Worm (Caenorhabditis elegans) whole organism, late embryonic: Measurements from ENCODE around the gene B0507.2.
"Not testable (repeated sequence)": the region's sequence is repeated elsewhere in the genome, so short reads cannot be mapped to it uniquely, and the experiment has no call there.

Experiments
- F13H6.1 ChIP-seq: sonication (generic microtip); optimal IDR thresholded peaks from 2 replicates; lab custom pipeline; 2016; ENCODE audit warnings: missing genetic modification characterization, missing compliant biosample characterization
- T23F11.4 ChIP-seq: fragments of 200-800 bp; sonication (Bioruptor generic); optimal IDR thresholded peaks from 2 replicates; lab custom pipeline; 2018; ENCODE audit warnings: mild to moderate bottlenecking, missing genetic modification characterization, missing compliant biosample characterization
- Y22D7AL.16 ChIP-seq: sonication (generic microtip); optimal IDR thresholded peaks from 2 replicates; lab custom pipeline; 2016; ENCODE audit warnings: missing genetic modification characterization, missing compliant biosample characterization
- ama-1 ChIP-seq: fragments of 150-350 bp; optimal IDR thresholded peaks from 2 replicates; lab custom pipeline; 2014
- ceh-14 ChIP-seq: sonication (generic microtip); optimal IDR thresholded peaks from 2 replicates; lab custom pipeline; 2016; ENCODE audit warnings: missing genotype, missing genetic modification characterization, missing compliant biosample characterization
- ceh-18 ChIP-seq: sonication (generic microtip); optimal IDR thresholded peaks from 2 replicates; lab custom pipeline; 2016; ENCODE audit warnings: missing genetic modification characterization, missing compliant biosample characterization
- ceh-2 ChIP-seq: sonication (generic microtip); optimal IDR thresholded peaks from 2 replicates; lab custom pipeline; 2016; ENCODE audit warnings: missing genotype, missing genetic modification characterization, missing compliant biosample characterization
- ceh-22 ChIP-seq: sonication (generic microtip); optimal IDR thresholded peaks from 2 replicates; lab custom pipeline; 2017; ENCODE audit warnings: missing biosample characterization, missing genetic modification characterization
- ceh-31 ChIP-seq: sonication (generic microtip); optimal IDR thresholded peaks from 2 replicates; lab custom pipeline; 2016; ENCODE audit warnings: missing genetic modification characterization, missing compliant biosample characterization
- ceh-48 ChIP-seq: sonication (generic microtip); optimal IDR thresholded peaks from 2 replicates; lab custom pipeline; 2016; ENCODE audit warnings: missing genetic modification characterization, inconsistent platforms, missing compliant biosample characterization
- ceh-6 ChIP-seq: fragments of 200-800 bp; sonication (Bioruptor generic); optimal IDR thresholded peaks from 2 replicates; lab custom pipeline; 2018; ENCODE audit warnings: mild to moderate bottlenecking, missing genetic modification characterization, missing compliant biosample characterization
- dve-1 ChIP-seq: sonication (generic microtip); optimal IDR thresholded peaks from 2 replicates; lab custom pipeline; 2017; ENCODE audit warnings: antibody characterized with exemption, mild to moderate bottlenecking, missing genetic modification characterization, missing compliant biosample characterization
- elt-4 ChIP-seq: sonication (generic microtip); optimal IDR thresholded peaks from 2 replicates; lab custom pipeline; 2016; ENCODE audit warnings: missing genetic modification characterization, missing compliant biosample characterization
- ets-4 ChIP-seq: sonication (generic microtip); optimal IDR thresholded peaks from 2 replicates; lab custom pipeline; 2016; ENCODE audit warnings: missing genetic modification characterization, missing compliant biosample characterization
- fax-1 ChIP-seq: sonication (generic microtip); optimal IDR thresholded peaks from 2 replicates; lab custom pipeline; 2016; ENCODE audit warnings: missing genotype, missing genetic modification characterization, missing compliant biosample characterization
- fkh-10 ChIP-seq: fragments of 150-350 bp; optimal IDR thresholded peaks from 2 replicates; lab custom pipeline; 2014; ENCODE audit warnings: missing biosample characterization, missing genetic modification reagents, missing genetic modification characterization
- gmeb-2 ChIP-seq: sonication (generic microtip); optimal IDR thresholded peaks from 2 replicates; lab custom pipeline; 2016; ENCODE audit warnings: missing genetic modification characterization, inconsistent platforms, missing compliant biosample characterization
- madf-2 ChIP-seq: sonication (generic microtip); optimal IDR thresholded peaks from 2 replicates; lab custom pipeline; 2017; ENCODE audit warnings: missing genetic modification characterization, missing compliant biosample characterization
- nfya-1 ChIP-seq: sonication (generic microtip); optimal IDR thresholded peaks from 2 replicates; lab custom pipeline; 2017; ENCODE audit warnings: missing genetic modification characterization, mild to moderate bottlenecking, missing compliant biosample characterization, antibody characterized with exemption, moderate library complexity
- nhr-232 ChIP-seq: sonication (generic microtip); optimal IDR thresholded peaks from 2 replicates; lab custom pipeline; 2016; ENCODE audit warnings: missing genetic modification characterization, missing compliant biosample characterization
- pat-9 ChIP-seq: fragments of 200-800 bp; sonication (Bioruptor generic); optimal IDR thresholded peaks from 2 replicates; lab custom pipeline; 2018; ENCODE audit warnings: mild to moderate bottlenecking, missing genetic modification characterization, moderate library complexity, missing compliant biosample characterization
- pha-2 ChIP-seq: sonication (generic microtip); optimal IDR thresholded peaks from 2 replicates; lab custom pipeline; 2017; ENCODE audit warnings: mild to moderate bottlenecking, missing genetic modification characterization, missing compliant biosample characterization
- ref-2 ChIP-seq: sonication (generic microtip); optimal IDR thresholded peaks from 2 replicates; lab custom pipeline; 2016; ENCODE audit warnings: missing genetic modification characterization, missing compliant biosample characterization
- rnt-1 ChIP-seq: sonication (generic microtip); optimal IDR thresholded peaks from 2 replicates; lab custom pipeline; 2016; ENCODE audit warnings: missing genetic modification characterization, missing compliant biosample characterization
- tbx-2 ChIP-seq: sonication (generic microtip); optimal IDR thresholded peaks from 2 replicates; lab custom pipeline; 2016; ENCODE audit warnings: missing genetic modification characterization, missing compliant biosample characterization
- tbx-7 ChIP-seq: sonication (generic microtip); optimal IDR thresholded peaks from 2 replicates; lab custom pipeline; 2016; ENCODE audit warnings: missing genotype, missing genetic modification characterization, missing compliant biosample characterization
- unc-42 ChIP-seq: sonication (generic microtip); optimal IDR thresholded peaks from 2 replicates; lab custom pipeline; 2016; ENCODE audit warnings: missing genotype, missing genetic modification characterization, missing compliant biosample characterization
- unc-55 ChIP-seq: sonication (generic microtip); optimal IDR thresholded peaks from 2 replicates; lab custom pipeline; 2017; ENCODE audit warnings: missing biosample characterization, missing genetic modification reagents, missing genetic modification characterization
- unc-86 ChIP-seq: sonication (generic microtip); optimal IDR thresholded peaks from 2 replicates; lab custom pipeline; 2016; ENCODE audit warnings: missing genetic modification characterization, missing compliant biosample characterization

B0507.2 gene

DNA sequence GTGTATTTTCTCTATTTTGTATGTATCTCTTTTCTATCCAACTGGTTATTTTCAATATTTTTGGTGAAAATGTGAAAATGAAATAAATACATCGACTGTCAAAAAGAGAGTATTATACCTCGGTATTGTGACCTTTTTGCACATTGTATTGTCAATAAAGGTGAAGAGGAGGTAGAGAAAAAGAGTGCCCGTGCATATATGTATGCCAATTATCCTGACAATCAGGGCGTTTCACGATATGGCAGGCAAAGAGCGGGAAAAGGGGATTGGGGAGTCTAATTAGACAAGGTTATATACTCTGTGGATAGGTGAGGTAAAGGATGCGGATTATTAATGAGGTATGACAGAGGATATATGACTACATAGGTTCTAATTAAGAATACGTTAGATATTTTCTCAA lies 22.8 kb downstream of the B0507.2 start:
- no peak for TF ChIP-seq ceh-22 (tag; lab: Kevin White, UChicago)
- no peak for TF ChIP-seq fkh-10 (GFP tag; lab: Kevin White, UChicago)
- TF ChIP-seq ceh-31 (tag; lab: Kevin White, UChicago), result peak; percentile 49

DNA sequence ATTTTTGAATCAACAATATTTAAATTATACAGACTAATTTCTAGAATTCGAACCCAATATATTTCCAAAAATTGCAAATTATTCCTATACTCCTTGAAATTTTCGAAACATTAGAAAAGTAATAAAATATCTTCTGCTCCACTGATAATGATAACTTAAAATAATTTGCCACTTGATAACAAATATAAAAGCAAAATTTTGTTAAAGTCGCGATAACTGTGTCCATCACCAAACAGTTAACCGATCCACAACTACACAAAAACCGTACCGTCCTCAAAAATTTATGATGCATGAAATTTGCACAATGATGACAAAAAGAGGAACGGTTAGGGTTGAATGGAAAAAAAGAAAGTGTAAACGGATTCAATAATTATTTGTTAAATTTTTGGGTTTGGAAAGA lies 24.3 kb downstream of the B0507.2 start:
- TF ChIP-seq Y22D7AL.16 (tag; lab: Kevin White, UChicago), result no peak

DNA sequence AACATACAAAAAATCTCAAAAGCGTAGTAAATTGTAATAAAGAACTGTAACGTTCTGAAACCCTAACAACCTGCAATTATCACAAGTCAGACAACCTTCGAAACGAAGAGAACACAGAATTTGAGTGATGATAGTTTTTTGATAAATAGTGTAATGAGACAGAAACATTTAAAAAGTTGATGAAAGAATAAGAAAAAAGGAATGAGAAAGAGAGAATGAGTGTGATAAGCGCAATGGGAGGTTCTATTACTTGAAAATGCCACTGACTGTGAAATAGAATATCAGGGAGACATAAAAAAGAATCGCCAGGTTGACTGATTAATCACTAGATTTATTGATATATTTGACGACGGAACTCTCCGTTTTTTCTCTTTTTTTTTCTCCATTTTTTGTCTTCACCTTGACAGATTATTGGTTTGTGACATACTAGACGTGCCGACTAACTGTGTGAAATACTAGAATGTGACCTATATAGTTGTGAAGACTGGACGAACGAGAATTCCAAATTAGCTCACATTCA lies 25.2 kb downstream of the B0507.2 start:
- TF ChIP-seq ref-2 (tag; lab: Kevin White, UChicago) (no peak), pat-9 (tag; lab: Kevin White, UChicago) (no peak)
- TF ChIP-seq, all 69 proteins: peak for 0

DNA sequence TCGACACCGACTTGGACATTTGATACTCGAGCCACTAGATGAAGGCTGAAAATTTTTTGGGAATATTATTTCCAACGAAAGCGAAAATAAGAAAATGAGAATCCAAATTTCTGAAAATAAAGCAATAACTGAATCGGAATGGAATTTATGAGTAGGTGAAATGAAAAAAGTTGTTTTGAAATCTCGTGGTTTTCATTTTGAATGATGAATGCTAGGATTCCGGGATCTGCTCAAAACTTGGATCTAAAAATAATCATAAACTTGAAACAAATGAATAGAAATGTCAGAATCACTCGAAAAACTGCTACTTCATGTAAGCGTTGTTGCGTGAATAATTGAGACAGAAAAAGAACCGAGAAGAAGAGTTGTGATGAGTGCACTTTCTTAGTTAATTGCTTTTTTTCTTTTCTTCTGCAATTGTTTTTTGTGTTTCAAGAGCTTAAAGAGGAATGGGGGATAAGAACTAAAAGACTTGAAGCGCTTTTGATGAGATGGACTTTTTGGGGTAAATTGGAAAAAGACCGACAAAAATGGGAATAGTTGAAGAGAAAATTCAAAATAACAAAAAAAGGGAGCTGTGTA lies 26.9 kb downstream of the B0507.2 start, which contains the start of gene magu-2:
TSS of gene magu-2 (minus strand) at position 51 of the 582 bp plus-strand sequence.
- no peak for TF ChIP-seq tbx-7 (tag; lab: Kevin White, UChicago)
- no peak for TF ChIP-seq unc-86 (tag; lab: Kevin White, UChicago)
- no peak for TF ChIP-seq ceh-2 (tag; lab: Kevin White, UChicago)
- TF ChIP-seq ceh-6, result no peak
- no peak for TF ChIP-seq nhr-232
- TF ChIP-seq madf-2 (tag; lab: Kevin White, UChicago), result no peak
- no peak for TF ChIP-seq dve-1 (tag; lab: Kevin White, UChicago)
- no peak for TF ChIP-seq unc-55 (GFP tag; lab: Kevin White, UChicago)
- TF ChIP-seq ama-1 (lab: Kevin White, UChicago), result no peak
- TF ChIP-seq tbx-2 (tag; lab: Kevin White, UChicago), result no peak

DNA sequence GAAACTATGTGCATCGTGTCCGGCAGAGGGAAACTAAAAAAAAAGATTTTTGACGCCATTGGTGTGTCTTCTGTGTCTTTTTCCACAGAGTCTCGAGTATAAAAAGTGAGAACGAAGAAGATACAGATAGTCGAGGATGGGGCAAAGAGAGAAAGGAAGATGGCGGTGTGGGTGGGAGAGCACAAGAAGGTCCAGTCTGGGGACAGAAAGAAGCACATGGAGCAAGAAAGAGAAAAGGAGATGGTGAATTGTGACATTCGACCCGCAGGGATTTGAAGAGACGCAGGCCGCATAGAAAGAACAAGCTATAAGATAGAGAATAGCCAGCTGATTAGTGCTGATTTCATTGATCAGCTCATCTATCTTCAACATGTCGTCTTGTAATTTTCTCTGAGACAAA lies 28.1 kb downstream of the B0507.2 start:
- no peak for TF ChIP-seq gmeb-2
- no peak for TF ChIP-seq unc-86 (tag; lab: Kevin White, UChicago)
- TF ChIP-seq rnt-1 (tag; lab: Kevin White, UChicago), result peak; percentile 68
- no peak for TF ChIP-seq Y22D7AL.16 (tag; lab: Kevin White, UChicago)
- TF ChIP-seq ceh-48, result no peak
- peak; percentile 15 for TF ChIP-seq tbx-2 (tag; lab: Kevin White, UChicago)
- TF ChIP-seq ets-4 (tag; lab: Kevin White, UChicago), result no peak
- peak; percentile 17 for TF ChIP-seq nfya-1 (tag; lab: Kevin White, UChicago)
- TF ChIP-seq ceh-18 (tag; lab: Kevin White, UChicago), result peak; percentile 91
- TF ChIP-seq ceh-31 (tag; lab: Kevin White, UChicago), result peak; percentile 22
- TF ChIP-seq T23F11.4 (GFP tag; lab: Kevin White, UChicago), result no peak

DNA sequence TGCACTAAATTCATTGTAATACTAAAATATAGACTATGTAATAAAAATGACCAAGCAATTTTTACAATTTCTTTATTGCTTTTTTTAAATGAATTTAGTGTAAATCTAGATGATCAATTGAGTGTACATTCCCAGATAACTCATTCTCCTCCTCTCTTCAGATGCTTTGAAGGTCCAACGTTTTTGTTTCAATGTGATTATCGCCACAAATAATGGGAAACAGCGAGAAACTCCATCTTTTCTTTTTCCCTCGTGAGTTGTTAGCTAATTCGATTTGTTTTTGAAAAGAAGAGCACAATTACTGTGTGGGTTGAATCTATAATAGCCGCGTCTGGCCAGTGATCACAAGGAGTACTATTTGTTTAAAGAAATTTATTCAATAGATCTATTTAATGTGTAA lies 30.9 kb downstream of the B0507.2 start:
- no peak for TF ChIP-seq F13H6.1 (tag; lab: Kevin White, UChicago)
- TF ChIP-seq ceh-31 (tag; lab: Kevin White, UChicago), result peak; percentile 42
- TF ChIP-seq pha-2 (tag; lab: Kevin White, UChicago), result no peak
- TF ChIP-seq fax-1 (tag; lab: Kevin White, UChicago), result no peak
- peak; percentile 91 for TF ChIP-seq unc-42
- TF ChIP-seq elt-4 (tag; lab: Kevin White, UChicago), result no peak
- TF ChIP-seq ceh-14, result no peak

DNA sequence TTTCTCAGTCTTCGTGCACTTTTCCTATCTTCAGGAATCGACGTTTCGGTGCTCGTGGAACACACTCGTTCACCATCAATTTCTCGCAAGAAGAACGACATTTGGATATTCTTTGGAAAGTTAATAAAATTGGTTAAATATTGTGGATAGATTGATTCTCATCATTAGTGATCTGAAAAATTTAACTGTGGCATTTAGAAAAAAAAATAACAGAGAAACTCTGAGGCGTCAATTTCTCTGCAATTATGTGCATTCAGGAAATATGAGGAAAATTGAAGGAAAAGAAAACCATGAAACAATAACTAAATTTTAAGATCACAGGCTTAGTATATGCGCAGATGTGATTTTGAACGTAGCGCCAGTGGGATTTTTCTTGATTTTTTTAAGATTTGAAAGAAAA lies 45.7 kb downstream of the B0507.2 start, which contains the start of gene rpm-1:
TSS of gene rpm-1 (minus strand) at position 101 of the 400 bp plus-strand sequence.
- not testable (repeated sequence) for TF ChIP-seq F13H6.1, ceh-2, dve-1 (tag; lab: Kevin White, UChicago)
